Worm (Caenorhabditis elegans) whole organism, late embryonic: ENCODE data around the gene str-47.

Experiments
- C08G9.2 ChIP-seq: sonication (generic microtip); optimal IDR thresholded peaks from 2 replicates; lab custom pipeline; 2016; ENCODE audit warnings: mild to moderate bottlenecking, missing genetic modification characterization, moderate library complexity, missing compliant biosample characterization
- C38D4.7 ChIP-seq: fragments of 200-800 bp; sonication (Bioruptor generic); optimal IDR thresholded peaks from 2 replicates; lab custom pipeline; 2018; ENCODE audit warnings: mild to moderate bottlenecking, missing genetic modification characterization, moderate library complexity, missing compliant biosample characterization
- F13H6.1 ChIP-seq: sonication (generic microtip); optimal IDR thresholded peaks from 2 replicates; lab custom pipeline; 2016; ENCODE audit warnings: missing genetic modification characterization, missing compliant biosample characterization
- ahr-1 ChIP-seq: sonication (generic microtip); optimal IDR thresholded peaks from 2 replicates; lab custom pipeline; 2016; ENCODE audit warnings: missing genetic modification characterization, missing compliant biosample characterization
- ama-1 ChIP-seq: fragments of 150-350 bp; optimal IDR thresholded peaks from 2 replicates; lab custom pipeline; 2014
- ceh-14 ChIP-seq: sonication (generic microtip); optimal IDR thresholded peaks from 2 replicates; lab custom pipeline; 2016; ENCODE audit warnings: missing genotype, missing genetic modification characterization, missing compliant biosample characterization
- ceh-30 ChIP-seq: fragments of 150-350 bp; optimal IDR thresholded peaks from 2 replicates; lab custom pipeline; 2014; ENCODE audit warnings: missing biosample characterization, missing genetic modification characterization
- ceh-34 ChIP-seq: sonication (generic microtip); optimal IDR thresholded peaks from 2 replicates; lab custom pipeline; 2016; ENCODE audit warnings: mild to moderate bottlenecking, missing genetic modification characterization, missing compliant biosample characterization
- ceh-45 ChIP-seq: fragments of 200-800 bp; sonication (Bioruptor generic); IDR thresholded peaks from 2 replicates; pipeline ENCODE4 v1.3.6; 2022; ENCODE audit warnings: missing genetic modification reagents, missing genetic modification characterization, missing compliant biosample characterization
- ceh-48 ChIP-seq: sonication (generic microtip); optimal IDR thresholded peaks from 2 replicates; lab custom pipeline; 2016; ENCODE audit warnings: missing genetic modification characterization, inconsistent platforms, missing compliant biosample characterization
- ceh-6 ChIP-seq: fragments of 200-800 bp; sonication (Bioruptor generic); optimal IDR thresholded peaks from 2 replicates; lab custom pipeline; 2018; ENCODE audit warnings: mild to moderate bottlenecking, missing genetic modification characterization, missing compliant biosample characterization
- che-1 ChIP-seq: sonication (generic microtip); optimal IDR thresholded peaks from 2 replicates; lab custom pipeline; 2016; ENCODE audit warnings: mild to moderate bottlenecking, missing genetic modification characterization, missing compliant biosample characterization
- dmd-4 ChIP-seq: sonication (generic microtip); optimal IDR thresholded peaks from 2 replicates; lab custom pipeline; 2016; ENCODE audit warnings: borderline replicate concordance, missing genetic modification characterization, missing compliant biosample characterization
- elt-4 ChIP-seq: sonication (generic microtip); optimal IDR thresholded peaks from 2 replicates; lab custom pipeline; 2016; ENCODE audit warnings: missing genetic modification characterization, missing compliant biosample characterization
- fax-1 ChIP-seq: sonication (generic microtip); optimal IDR thresholded peaks from 2 replicates; lab custom pipeline; 2016; ENCODE audit warnings: missing genotype, missing genetic modification characterization, missing compliant biosample characterization
- fkh-6 ChIP-seq: sonication (generic microtip); optimal IDR thresholded peaks from 2 replicates; lab custom pipeline; 2016; ENCODE audit warnings: missing genetic modification characterization, missing compliant biosample characterization
- gmeb-2 ChIP-seq: sonication (generic microtip); optimal IDR thresholded peaks from 2 replicates; lab custom pipeline; 2016; ENCODE audit warnings: missing genetic modification characterization, inconsistent platforms, missing compliant biosample characterization
- hlh-6 ChIP-seq: sonication (generic microtip); optimal IDR thresholded peaks from 2 replicates; lab custom pipeline; 2016; ENCODE audit warnings: missing genotype, missing genetic modification characterization, missing compliant biosample characterization
- lim-6 ChIP-seq: sonication (generic microtip); optimal IDR thresholded peaks from 2 replicates; lab custom pipeline; 2016; ENCODE audit warnings: missing genetic modification characterization, missing compliant biosample characterization
- lin-11 ChIP-seq: fragments of 200-800 bp; sonication (Bioruptor generic); optimal IDR thresholded peaks from 2 replicates; lab custom pipeline; 2018; ENCODE audit warnings: mild to moderate bottlenecking, missing genetic modification characterization, missing compliant biosample characterization
- nfya-1 ChIP-seq: sonication (generic microtip); optimal IDR thresholded peaks from 2 replicates; lab custom pipeline; 2017; ENCODE audit warnings: missing genetic modification characterization, mild to moderate bottlenecking, missing compliant biosample characterization, antibody characterized with exemption, moderate library complexity
- nhr-11 ChIP-seq: fragments of 150-350 bp; optimal IDR thresholded peaks from 2 replicates; lab custom pipeline; 2014; ENCODE audit warnings: missing biosample characterization, missing genetic modification characterization
- odd-2 ChIP-seq: sonication (generic microtip); optimal IDR thresholded peaks from 2 replicates; lab custom pipeline; 2017; ENCODE audit warnings: antibody characterized with exemption, mild to moderate bottlenecking, missing genetic modification characterization, missing compliant biosample characterization
- pat-9 ChIP-seq: fragments of 200-800 bp; sonication (Bioruptor generic); optimal IDR thresholded peaks from 2 replicates; lab custom pipeline; 2018; ENCODE audit warnings: mild to moderate bottlenecking, missing genetic modification characterization, moderate library complexity, missing compliant biosample characterization
- pax-1 ChIP-seq: fragments of 150-350 bp; optimal IDR thresholded peaks from 2 replicates; lab custom pipeline; 2014; ENCODE audit warnings: missing biosample characterization, missing genetic modification characterization
- sdc-2 ChIP-seq: sonication (generic microtip); optimal IDR thresholded peaks from 2 replicates; lab custom pipeline; 2016; ENCODE audit warnings: missing genotype, missing genetic modification characterization, missing compliant biosample characterization
- syd-9 ChIP-seq: sonication (generic microtip); optimal IDR thresholded peaks from 2 replicates; lab custom pipeline; 2016; ENCODE audit warnings: mild to moderate bottlenecking, missing genetic modification characterization, moderate library complexity, missing compliant biosample characterization
- tbx-2 ChIP-seq: sonication (generic microtip); optimal IDR thresholded peaks from 2 replicates; lab custom pipeline; 2016; ENCODE audit warnings: missing genetic modification characterization, missing compliant biosample characterization
- unc-3 ChIP-seq, 2 experiments: fragments of 200-800 bp in 1 of 2; sonication (Bioruptor generic) in 1 of 2; sonication (generic microtip) in 1 of 2; conservative IDR thresholded peaks in 1 of 2; optimal IDR thresholded peaks in 1 of 2; 2 replicates each; pipeline versions ENCODE4 v1.3.6 to Lab custom; 2016 to 2022; ENCODE audit warnings: missing compliant biosample characterization in 2 of 2, missing genetic modification characterization in 2 of 2, missing genetic modification reagents in 1 of 2
- unc-55 ChIP-seq: sonication (generic microtip); optimal IDR thresholded peaks from 2 replicates; lab custom pipeline; 2017; ENCODE audit warnings: missing biosample characterization, missing genetic modification reagents, missing genetic modification characterization

The str-47 gene

ce11 chrV:7612044-7612443 is 33.5 kb upstream of the str-47 start, which contains the start of gene clec-215:
Gene clec-215 (plus strand): TSS chrV:7612344.
- TF ChIP-seq C38D4.7 (GFP tag; lab: Kevin White, UChicago) (no peak), pax-1 (tag; lab: Kevin White, UChicago) (no peak), fkh-6 (tag; lab: Kevin White, UChicago) (no peak), lin-11 (tag; lab: Kevin White, UChicago) (no peak), ceh-6 (GFP tag; lab: Kevin White, UChicago) (no peak)

- TF ChIP-seq ceh-45 (GFP tag; lab: Robert Waterston, UW) (no peak), unc-3 (GFP tag; conservative IDR thresholded peaks at IDR 0.05; lab: Robert Waterston, UW) (no peak), unc-3 (tag; optimal IDR thresholded peaks at IDR 0.05; lab: Kevin White, UChicago) (no peak), ceh-30 (tag; lab: Kevin White, UChicago) (no peak), sdc-2 (tag; lab: Kevin White, UChicago) (no peak), ahr-1 (tag; lab: Kevin White, UChicago) (no peak), nfya-1 (tag; lab: Kevin White, UChicago) (no peak), ceh-48 (no peak), F13H6.1 (tag; lab: Kevin White, UChicago) (no peak), ceh-14 (tag; lab: Kevin White, UChicago) (no peak)
These were observed 27.4 kb upstream of the str-47 start, which contains the start of gene C50E3.15 for ce11 chrV:7618114-7618513. Gene C50E3.15 (plus strand): TSS chrV:7618414.

ce11 chrV:7622011-7622465 is 23.5 kb upstream of the str-47 start, which contains the start of gene C50E3.12:
Gene C50E3.12 (minus strand): TSS chrV:7622061.
- TF ChIP-seq ceh-34 (tag; lab: Kevin White, UChicago) (no peak), nhr-11 (tag; lab: Kevin White, UChicago) (no peak), C08G9.2 (tag; lab: Kevin White, UChicago) (no peak)

ce11 chrV:7624152-7624551 is 21.4 kb upstream of the str-47 start, which contains the start of gene C50E3.13:
Gene C50E3.13 (minus strand): TSS chrV:7624252.
- TF ChIP-seq fax-1: no peak
- no peak for TF ChIP-seq pat-9 (tag; lab: Kevin White, UChicago)
- TF ChIP-seq syd-9 (tag; lab: Kevin White, UChicago): no peak
- TF ChIP-seq ama-1 (lab: Kevin White, UChicago): no peak
- TF ChIP-seq dmd-4 (tag; lab: Kevin White, UChicago): no peak
- TF ChIP-seq gmeb-2 (tag; lab: Kevin White, UChicago): no peak
- no peak for TF ChIP-seq che-1 (tag; lab: Kevin White, UChicago)
- TF ChIP-seq hlh-6 (tag; lab: Kevin White, UChicago): no peak

ce11 chrV:7624652-7625051 is 20.9 kb upstream of the str-47 start, which contains the start of gene grsp-4:
Gene grsp-4 (plus strand): TSS chrV:7624952.
- no peak for TF ChIP-seq odd-2

ce11 chrV:7626550-7626949 is 19.0 kb upstream of the str-47 start, which contains the start of gene F07C4.6:
Gene F07C4.6 (plus strand): TSS chrV:7626850.
- no peak for TF ChIP-seq tbx-2 (tag; lab: Kevin White, UChicago)

ce11 chrV:7629504-7629903 is 16.1 kb upstream of the str-47 start, which contains the start of gene srd-30:
Gene srd-30 (plus strand): TSS chrV:7629804.
- no peak for TF ChIP-seq lim-6 (tag; lab: Kevin White, UChicago)
- TF ChIP-seq ceh-48: no peak
- TF ChIP-seq elt-4 (tag; lab: Kevin White, UChicago): no peak
- no peak for TF ChIP-seq unc-55 (GFP tag; lab: Kevin White, UChicago)
- TF ChIP-seq syd-9 (tag; lab: Kevin White, UChicago): no peak
- TF ChIP-seq odd-2: no peak
